Worm (Caenorhabditis elegans) whole organism, L2 larva: ENCODE data around the gene C06B8.7.
A peak's percentile ranks its signal among the peaks of the same experiment; 100 is the strongest.

Experiments used
- R02D3.7 ChIP-seq: fragments of 150-350 bp; optimal IDR thresholded peaks from 2 replicates; lab custom pipeline; 2014; ENCODE audit warnings: missing biosample characterization, missing genetic modification characterization
- Y55F3AM.14 ChIP-seq: fragments of 200-800 bp; sonication (Bioruptor generic); optimal IDR thresholded peaks from 2 replicates; lab custom pipeline; 2018; ENCODE audit warnings: mild to moderate bottlenecking, missing genetic modification characterization, missing compliant biosample characterization
- ceh-82 ChIP-seq: fragments of 150-350 bp; optimal IDR thresholded peaks from 2 replicates; lab custom pipeline; 2014; ENCODE audit warnings: missing biosample characterization, missing genetic modification characterization
- lin-11 ChIP-seq: fragments of 150-350 bp; sonication (generic microtip); optimal IDR thresholded peaks from 2 replicates; lab custom pipeline; 2014; ENCODE audit warnings: missing biosample characterization, missing genetic modification characterization, inconsistent platforms, mixed read lengths
- lin-13 ChIP-seq: fragments of 150-350 bp; optimal IDR thresholded peaks from 2 replicates; lab custom pipeline; 2014; ENCODE audit warnings: missing biosample characterization, missing genetic modification reagents, missing genetic modification characterization
- lin-39 ChIP-seq: fragments of 150-350 bp; optimal IDR thresholded peaks from 2 replicates; lab custom pipeline; 2014; ENCODE audit warnings: missing biosample characterization, missing genetic modification reagents, missing genetic modification characterization
- mdl-1 ChIP-seq, 2 experiments: fragments of 150-350 bp in 1 of 2; sonication (generic microtip) in 1 of 2; optimal IDR thresholded peaks; 2 replicates each; lab custom pipeline; 2017; ENCODE audit warnings: missing biosample characterization in 2 of 2, missing genetic modification characterization in 2 of 2
- nhr-23 ChIP-seq: fragments of 150-350 bp; optimal IDR thresholded peaks from 2 replicates; lab custom pipeline; 2014; ENCODE audit warnings: missing biosample characterization, missing genetic modification reagents, missing genetic modification characterization
- unc-62 ChIP-seq: fragments of 150-350 bp; optimal IDR thresholded peaks from 2 replicates; lab custom pipeline; 2014; ENCODE audit warnings: missing biosample characterization, missing genetic modification reagents, missing genetic modification characterization

DNA sequence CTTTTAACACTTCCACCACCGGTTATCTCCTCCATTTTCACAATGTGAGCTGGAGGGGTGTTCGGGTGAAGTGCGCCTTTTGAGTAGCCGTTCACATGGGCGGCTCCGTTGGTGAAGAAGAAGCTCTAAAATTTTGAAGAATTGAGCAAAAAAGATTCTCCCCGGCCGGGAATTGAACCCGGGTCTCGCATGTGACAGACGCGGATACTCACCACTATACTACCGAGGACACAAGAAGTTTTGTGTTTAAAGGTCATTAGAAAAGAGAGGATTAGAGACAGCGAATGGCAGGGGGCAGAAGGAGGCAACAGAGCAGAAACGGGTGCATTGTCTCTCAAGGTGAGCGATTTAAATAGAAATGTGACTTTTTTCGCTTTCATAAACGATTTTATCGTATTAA lies 53.1 kb downstream of the C06B8.7 start:
- TF ChIP-seq mdl-1 (tag; optimal IDR thresholded peaks at IDR 0.05; lab: Kevin White, UChicago) (no peak), unc-62 (GFP tag; lab: Kevin White, UChicago) (no peak), lin-13 (GFP tag; lab: Kevin White, UChicago) (peak; percentile 59), R02D3.7 (tag; lab: Kevin White, UChicago) (no peak), Y55F3AM.14 (peak; percentile 33), nhr-23 (tag; lab: Kevin White, UChicago) (no peak), lin-11 (no peak), lin-39 (no peak), ceh-82 (tag; lab: Kevin White, UChicago) (no peak)
